Fruit fly (Drosophila melanogaster) whole organism, prepupa: ENCODE results near the gene CG32551.

Experiments
- Blimp-1 ChIP-seq: fragments of 200-800 bp; sonication (Bioruptor generic); optimal IDR thresholded peaks from 3 replicates; lab custom pipeline; 2017; ENCODE audit warnings: missing biosample characterization, missing genetic modification characterization, mild to moderate bottlenecking, moderate library complexity, missing genetic modification reagents
- CG10631 ChIP-seq: fragments of 200-800 bp; sonication (Bioruptor generic); optimal IDR thresholded peaks from 2 replicates; lab custom pipeline; 2016; ENCODE audit warnings: missing biosample characterization, missing genetic modification characterization
- CG32006 ChIP-seq: fragments of 200-800 bp; sonication (Bioruptor generic); optimal IDR thresholded peaks from 3 replicates; lab custom pipeline; 2017; ENCODE audit warnings: missing biosample characterization, mild to moderate bottlenecking, missing genetic modification characterization
- CG6854 ChIP-seq: fragments of 200-800 bp; sonication (Bioruptor generic); optimal IDR thresholded peaks from 2 replicates; lab custom pipeline; 2017; ENCODE audit warnings: missing biosample characterization, mild to moderate bottlenecking, missing genetic modification characterization
- CG7368 ChIP-seq: fragments of 200-800 bp; sonication (Bioruptor generic); optimal IDR thresholded peaks from 3 replicates; lab custom pipeline; 2016; ENCODE audit warnings: missing biosample characterization, missing genetic modification characterization
- CG8319 ChIP-seq: fragments of 200-800 bp; sonication (Bioruptor generic); optimal IDR thresholded peaks from 3 replicates; lab custom pipeline; 2016; ENCODE audit warnings: missing biosample characterization, missing genetic modification characterization
- CG9139 ChIP-seq: fragments of 200-800 bp; sonication (Bioruptor generic); optimal IDR thresholded peaks from 3 replicates; lab custom pipeline; 2017; ENCODE audit warnings: missing biosample characterization, mild to moderate bottlenecking, missing genetic modification characterization
- Gug ChIP-seq: fragments of 200-800 bp; sonication (Bioruptor generic); IDR thresholded peaks from 2 replicates; pipeline ENCODE4 v1.3.6; 2022; ENCODE audit warnings: missing biosample characterization, missing genetic modification characterization
- Hr39 ChIP-seq: fragments of 200-800 bp; sonication (Bioruptor generic); optimal IDR thresholded peaks from 2 replicates; lab custom pipeline; 2016; ENCODE audit warnings: missing biosample characterization, missing genetic modification characterization
- achi ChIP-seq: fragments of 200-800 bp; sonication (Bioruptor generic); optimal IDR thresholded peaks from 3 replicates; lab custom pipeline; 2016; ENCODE audit warnings: missing biosample characterization, missing genetic modification characterization
- dac ChIP-seq: fragments of 200-800 bp; sonication (Bioruptor generic); optimal IDR thresholded peaks from 2 replicates; lab custom pipeline; 2017; ENCODE audit warnings: missing biosample characterization, mild to moderate bottlenecking, missing genetic modification characterization
- eg ChIP-seq: fragments of 200-800 bp; sonication (Bioruptor generic); IDR thresholded peaks from 3 replicates; pipeline ENCODE4 v1.3.6; 2022; ENCODE audit warnings: missing biosample characterization, missing genetic modification characterization
- ss ChIP-seq, 2 experiments: fragments of 200-800 bp; sonication (Bioruptor generic); optimal IDR thresholded peaks; 2 replicates in 1 of 2; 3 replicates in 1 of 2; lab custom pipeline; 2017 to 2018; ENCODE audit warnings: mild to moderate bottlenecking in 2 of 2, missing biosample characterization in 2 of 2, missing genetic modification characterization in 2 of 2, moderate library complexity in 1 of 2

DNA sequence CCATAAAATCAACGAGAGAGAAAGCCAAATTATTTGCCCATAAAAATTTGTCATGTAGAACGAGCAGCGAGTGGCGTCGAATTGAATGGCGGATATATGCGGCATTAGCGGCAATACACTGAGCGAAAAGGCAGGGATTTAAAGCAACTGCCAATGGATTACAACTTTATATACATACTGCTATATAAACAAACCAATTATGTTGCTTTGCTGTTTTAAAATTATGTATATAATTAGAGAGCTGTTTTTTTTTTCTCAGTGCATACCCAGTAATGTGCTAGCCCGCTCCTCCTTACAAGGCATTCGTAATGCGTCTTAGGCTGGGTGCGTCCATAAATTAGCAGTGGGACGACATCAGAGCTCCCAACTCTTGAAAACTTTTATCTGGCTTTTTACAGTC lies 29.2 kb downstream of the CG32551 start:
- TF ChIP-seq dac (no peak), eg (GFP tag; lab: Robert Waterston, UW) (no peak), ss (GFP tag; optimal IDR thresholded peaks at IDR 0.05; lab: Kevin White, UChicago) (no peak), CG6854 (GFP tag; lab: Kevin White, UChicago) (no peak), CG9139 (no peak), CG10631 (GFP tag; lab: Kevin White, UChicago) (no peak), CG32006 (GFP tag; lab: Kevin White, UChicago) (no peak), CG7368 (GFP tag; lab: Kevin White, UChicago) (no peak), Blimp-1 (GFP tag; lab: Kevin White, UChicago) (no peak), Hr39 (GFP tag; lab: Kevin White, UChicago) (no peak), Gug (GFP tag; lab: Robert Waterston, UW) (no peak), CG8319 (GFP tag; lab: Kevin White, UChicago) (no peak), achi (no peak)
